Fruit fly (Drosophila melanogaster) whole organism, prepupa: ENCODE data around the gene CG14435.
A peak's percentile ranks its signal among the peaks of the same experiment; 100 is the strongest.

ENCODE experiments used
- CG10631 ChIP-seq: fragments of 200-800 bp; sonication (Bioruptor generic); optimal IDR thresholded peaks from 2 replicates; lab custom pipeline; 2016; ENCODE audit warnings: missing biosample characterization, missing genetic modification characterization
- CG16779 ChIP-seq: fragments of 200-800 bp; sonication (Bioruptor generic); optimal IDR thresholded peaks from 3 replicates; lab custom pipeline; 2017; ENCODE audit warnings: missing biosample characterization, mild to moderate bottlenecking, missing genetic modification characterization
- CG3032 ChIP-seq: fragments of 200-800 bp; optimal IDR thresholded peaks from 2 replicates; lab custom pipeline; 2019; ENCODE audit warnings: missing biosample characterization, mild to moderate bottlenecking, missing genetic modification characterization, moderate library complexity
- CG31627 ChIP-seq: fragments of 200-800 bp; sonication (Bioruptor generic); optimal IDR thresholded peaks from 3 replicates; lab custom pipeline; 2016; ENCODE audit warnings: missing biosample characterization, missing genetic modification characterization
- CG6163 ChIP-seq: fragments of 200-800 bp; sonication (Bioruptor generic); IDR thresholded peaks from 3 replicates; pipeline ENCODE4 v1.3.6; 2022; ENCODE audit warnings: missing biosample characterization, missing genetic modification characterization
- CG8632 ChIP-seq: fragments of 200-800 bp; sonication (Bioruptor generic); optimal IDR thresholded peaks from 3 replicates; lab custom pipeline; 2016; ENCODE audit warnings: missing biosample characterization, missing genetic modification characterization
- eg ChIP-seq: fragments of 200-800 bp; sonication (Bioruptor generic); IDR thresholded peaks from 3 replicates; pipeline ENCODE4 v1.3.6; 2022; ENCODE audit warnings: missing biosample characterization, missing genetic modification characterization
- esn ChIP-seq: fragments of 200-800 bp; sonication (Bioruptor generic); optimal IDR thresholded peaks from 2 replicates; lab custom pipeline; 2016; ENCODE audit warnings: missing biosample characterization, mild to moderate bottlenecking, missing genetic modification characterization, moderate library complexity
- fd59A ChIP-seq: fragments of 200-800 bp; sonication (Bioruptor generic); optimal IDR thresholded peaks from 2 replicates; lab custom pipeline; 2017; ENCODE audit warnings: missing biosample characterization, mild to moderate bottlenecking, missing genetic modification characterization, missing genetic modification reagents
- fkh ChIP-seq: fragments of 200-800 bp; sonication (Bioruptor generic); optimal IDR thresholded peaks from 3 replicates; lab custom pipeline; 2017; ENCODE audit warnings: missing biosample characterization, mild to moderate bottlenecking, missing genetic modification characterization, moderate library complexity
- lz ChIP-seq: fragments of 200-800 bp; sonication (Bioruptor generic); optimal IDR thresholded peaks from 3 replicates; lab custom pipeline; 2016; ENCODE audit warnings: missing biosample characterization, missing genetic modification characterization
- pdm3 ChIP-seq: fragments of 200-800 bp; sonication (Bioruptor generic); optimal IDR thresholded peaks from 3 replicates; lab custom pipeline; 2016; ENCODE audit warnings: missing biosample characterization, missing genetic modification characterization
- ss ChIP-seq, 2 experiments: fragments of 200-800 bp; sonication (Bioruptor generic); optimal IDR thresholded peaks; 2 replicates in 1 of 2; 3 replicates in 1 of 2; lab custom pipeline; 2017 to 2018; ENCODE audit warnings: mild to moderate bottlenecking in 2 of 2, missing biosample characterization in 2 of 2, missing genetic modification characterization in 2 of 2, moderate library complexity in 1 of 2

dm6 chrX:6863289-6863938, 19.7 kb upstream of the CG14435 start, which contains the start of gene CG43736:
- peak; percentile 96 for TF ChIP-seq CG3032 (tag; lab: Kevin White, UChicago)
- peak; percentile 94 for TF ChIP-seq lz (GFP tag; lab: Kevin White, UChicago)
- TF ChIP-seq CG8632 (GFP tag; lab: Kevin White, UChicago), result peak; percentile 92
- peak; percentile 89 for TF ChIP-seq CG16779 (tag; lab: Kevin White, UChicago)
- peak; percentile 93 for TF ChIP-seq fd59A (GFP tag; lab: Kevin White, UChicago)
- TF ChIP-seq CG10631 (GFP tag; lab: Kevin White, UChicago), result peak; percentile 95
- peak; percentile 95 for TF ChIP-seq pdm3
- TF ChIP-seq fkh (GFP tag; lab: Kevin White, UChicago), result peak; percentile 73
- TF ChIP-seq CG31627 (GFP tag; lab: Kevin White, UChicago), result peak; percentile 94
- peak; percentile 79 to 93 for TF ChIP-seq ss (GFP tag; optimal IDR thresholded peaks at IDR 0.05; lab: Kevin White, UChicago)
- TF ChIP-seq esn (GFP tag; lab: Kevin White, UChicago), result peak; percentile 96
- TF ChIP-seq eg (GFP tag; lab: Robert Waterston, UW), result peak; percentile 91
- TF ChIP-seq CG6163 (GFP tag; lab: Robert Waterston, UW), result peak; percentile 87
